Fruit fly (Drosophila melanogaster) whole organism, embryonic: ENCODE measurements around the gene HtrA2.
A peak's percentile ranks its signal among the peaks of the same experiment; 100 is the strongest.

Experiments used
- Antp ChIP-seq: fragments of 200-800 bp; sonication (Bioruptor generic); optimal IDR thresholded peaks from 3 replicates; lab custom pipeline; 2016; ENCODE audit warnings: missing biosample characterization, missing genetic modification characterization
- CG10462 ChIP-seq: fragments of 200-800 bp; sonication (Bioruptor generic); optimal IDR thresholded peaks from 2 replicates; lab custom pipeline; 2016; ENCODE audit warnings: missing biosample characterization, missing genetic modification characterization
- CG10959 ChIP-seq: fragments of 200-800 bp; sonication (Bioruptor generic); IDR thresholded peaks from 2 replicates; pipeline ENCODE4 v1.3.6; 2022; ENCODE audit warnings: missing biosample characterization, missing genetic modification characterization
- CG11695 ChIP-seq: fragments of 200-800 bp; sonication (Bioruptor generic); IDR thresholded peaks from 3 replicates; pipeline ENCODE4 v1.3.6; 2022; ENCODE audit warnings: missing biosample characterization, missing genetic modification characterization
- CG14441 ChIP-seq: fragments of 200-800 bp; sonication (Bioruptor generic); IDR thresholded peaks from 2 replicates; pipeline ENCODE4 v1.3.6; 2022; ENCODE audit warnings: missing biosample characterization, missing genetic modification characterization
- CG14860 ChIP-seq: fragments of 200-800 bp; sonication (Bioruptor generic); IDR thresholded peaks from 3 replicates; pipeline ENCODE4 v1.3.6; 2022; ENCODE audit warnings: missing biosample characterization, missing genetic modification characterization; ENCODE audit not compliant: partially characterized antibody
- CG15514 ChIP-seq: fragments of 200-800 bp; sonication (Bioruptor generic); optimal IDR thresholded peaks from 3 replicates; lab custom pipeline; 2017; ENCODE audit warnings: missing biosample characterization, missing genetic modification characterization, mild to moderate bottlenecking, moderate library complexity, missing genetic modification reagents
- CG1602 ChIP-seq: fragments of 200-800 bp; sonication (Bioruptor generic); optimal IDR thresholded peaks from 3 replicates; lab custom pipeline; 2016; ENCODE audit warnings: missing biosample characterization, missing genetic modification characterization
- CG17328 ChIP-seq: fragments of 200-800 bp; sonication (Bioruptor generic); IDR thresholded peaks from 2 replicates; pipeline ENCODE4 v1.3.6; 2022; ENCODE audit warnings: missing biosample characterization, missing genetic modification characterization
- CG17612 ChIP-seq: fragments of 200-800 bp; sonication (Bioruptor generic); IDR thresholded peaks from 2 replicates; pipeline ENCODE4 v1.3.6; 2022; ENCODE audit warnings: missing biosample characterization, missing genetic modification characterization
- CG18262 ChIP-seq: fragments of 200-800 bp; optimal IDR thresholded peaks from 3 replicates; lab custom pipeline; 2019; ENCODE audit warnings: missing biosample characterization, mild to moderate bottlenecking, missing genetic modification characterization, moderate library complexity
- CG18599 ChIP-seq: fragments of 200-800 bp; sonication (Bioruptor generic); optimal IDR thresholded peaks from 3 replicates; lab custom pipeline; 2017; ENCODE audit warnings: missing biosample characterization, missing genetic modification characterization, mild to moderate bottlenecking, moderate library complexity, missing genetic modification reagents
- CG3065 ChIP-seq: fragments of 200-800 bp; sonication (Bioruptor generic); optimal IDR thresholded peaks from 2 replicates; lab custom pipeline; 2016; ENCODE audit warnings: missing biosample characterization, missing genetic modification characterization
- CG3407 ChIP-seq: fragments of 200-800 bp; sonication (Bioruptor generic); optimal IDR thresholded peaks from 2 replicates; lab custom pipeline; 2018; ENCODE audit warnings: missing biosample characterization, mild to moderate bottlenecking, missing genetic modification characterization
- CG3838 ChIP-seq: fragments of 200-800 bp; sonication (Bioruptor generic); optimal IDR thresholded peaks from 3 replicates; lab custom pipeline; 2016; ENCODE audit warnings: missing biosample characterization, missing genetic modification characterization
- CG3847 ChIP-seq: fragments of 200-800 bp; sonication (Bioruptor generic); IDR thresholded peaks from 2 replicates; pipeline ENCODE4 v1.3.6; 2022; ENCODE audit warnings: missing biosample characterization, missing genetic modification characterization
- CG4854 ChIP-seq: fragments of 200-800 bp; sonication (Bioruptor generic); optimal IDR thresholded peaks from 2 replicates; lab custom pipeline; 2016; ENCODE audit warnings: missing biosample characterization, missing genetic modification characterization, inconsistent platforms
- CG6683 ChIP-seq: fragments of 200-800 bp; sonication (Bioruptor generic); optimal IDR thresholded peaks from 2 replicates; lab custom pipeline; 2017; ENCODE audit warnings: missing biosample characterization, mild to moderate bottlenecking, missing genetic modification characterization, missing genetic modification reagents
- CG6689 ChIP-seq: fragments of 200-800 bp; sonication (Bioruptor generic); IDR thresholded peaks from 2 replicates; pipeline ENCODE4 v1.3.6; 2022; ENCODE audit warnings: missing biosample characterization, missing genetic modification characterization
- CG8359 ChIP-seq: fragments of 200-800 bp; sonication (Bioruptor generic); optimal IDR thresholded peaks from 2 replicates; lab custom pipeline; 2017; ENCODE audit warnings: missing biosample characterization, mild to moderate bottlenecking, missing genetic modification characterization, borderline replicate concordance
- CG8765 ChIP-seq: fragments of 200-800 bp; sonication (Bioruptor generic); IDR thresholded peaks from 2 replicates; pipeline ENCODE4 v1.3.6; 2022; ENCODE audit warnings: missing biosample characterization, missing genetic modification characterization
- CG8924 ChIP-seq: fragments of 200-800 bp; optimal IDR thresholded peaks from 3 replicates; lab custom pipeline; 2019; ENCODE audit warnings: missing biosample characterization, mild to moderate bottlenecking, missing genetic modification characterization, moderate library complexity
- CoRest ChIP-seq: fragments of 200-800 bp; sonication (Bioruptor generic); optimal IDR thresholded peaks from 3 replicates; lab custom pipeline; 2018; ENCODE audit warnings: missing biosample characterization, mild to moderate bottlenecking, missing genetic modification characterization, moderate library complexity
- D19A ChIP-seq: fragments of 200-800 bp; optimal IDR thresholded peaks from 3 replicates; lab custom pipeline; 2019; ENCODE audit warnings: missing biosample characterization, mild to moderate bottlenecking, missing genetic modification characterization, moderate library complexity
- H15 ChIP-seq: fragments of 200-800 bp; sonication (Bioruptor generic); IDR thresholded peaks from 3 replicates; pipeline ENCODE4 v1.3.6; 2022; ENCODE audit warnings: missing biosample characterization, missing genetic modification characterization
- HLH3B ChIP-seq: fragments of 200-800 bp; sonication (Bioruptor generic); IDR thresholded peaks from 2 replicates; pipeline ENCODE4 v1.3.6; 2022; ENCODE audit warnings: missing biosample characterization, missing genetic modification characterization
- HmgD ChIP-seq: fragments of 200-800 bp; sonication (Bioruptor generic); optimal IDR thresholded peaks from 3 replicates; lab custom pipeline; 2016; ENCODE audit warnings: missing biosample characterization, missing genetic modification characterization
- Lpt ChIP-seq: fragments of >200 bp; optimal IDR thresholded peaks from 2 replicates; lab custom pipeline; 2018; ENCODE audit warnings: missing biosample characterization, missing genetic modification characterization
- Ptx1 ChIP-seq: fragments of 200-800 bp; sonication (Bioruptor generic); IDR thresholded peaks from 2 replicates; pipeline ENCODE4 v1.3.6; 2022; ENCODE audit warnings: missing biosample characterization, missing genetic modification characterization
- Sry-β ChIP-seq: fragments of 200-800 bp; sonication (Bioruptor generic); optimal IDR thresholded peaks from 2 replicates; lab custom pipeline; 2018; ENCODE audit warnings: missing biosample characterization, mild to moderate bottlenecking, missing genetic modification characterization, moderate library complexity
- ara ChIP-seq: fragments of 200-800 bp; sonication (Bioruptor generic); IDR thresholded peaks from 2 replicates; pipeline ENCODE4 v1.3.6; 2022; ENCODE audit warnings: missing biosample characterization, missing genetic modification characterization
- bigmax ChIP-seq: fragments of 200-800 bp; sonication (Bioruptor generic); optimal IDR thresholded peaks from 2 replicates; lab custom pipeline; 2018; ENCODE audit warnings: missing biosample characterization, mild to moderate bottlenecking, missing genetic modification characterization
- chn ChIP-seq: fragments of 200-800 bp; sonication (Bioruptor generic); optimal IDR thresholded peaks from 2 replicates; lab custom pipeline; 2016; ENCODE audit warnings: missing biosample characterization, missing genetic modification characterization
- eve ChIP-seq, 2 experiments: fragments of >200 bp; optimal IDR thresholded peaks; 2 replicates each; lab custom pipeline; 2017; ENCODE audit warnings: missing biosample characterization in 2 of 2, missing genetic modification characterization in 2 of 2
- grn ChIP-seq: fragments of 200-800 bp; sonication (Bioruptor generic); optimal IDR thresholded peaks from 3 replicates; lab custom pipeline; 2017; ENCODE audit warnings: missing biosample characterization, missing genetic modification characterization
- gro ChIP-seq: fragments of 200-800 bp; sonication (Bioruptor generic); optimal IDR thresholded peaks from 2 replicates; lab custom pipeline; 2016; ENCODE audit warnings: missing biosample characterization, missing genetic modification characterization
- hkb ChIP-seq, 2 experiments: fragments of 200-800 bp in 1 of 2; fragments of >200 bp in 1 of 2; sonication (Bioruptor generic) in 1 of 2; IDR thresholded peaks in 1 of 2; optimal IDR thresholded peaks in 1 of 2; 2 replicates each; pipeline versions ENCODE4 v1.3.6 to Lab custom; 2017 to 2022; ENCODE audit warnings: missing biosample characterization in 1 of 2, missing genetic modification characterization in 1 of 2
- jigr1 ChIP-seq: fragments of 200-800 bp; sonication (Bioruptor generic); IDR thresholded peaks from 3 replicates; pipeline ENCODE4 v1.3.6; 2022; ENCODE audit warnings: missing biosample characterization, missing genetic modification characterization
- jing ChIP-seq: fragments of 200-800 bp; sonication (Bioruptor generic); optimal IDR thresholded peaks from 2 replicates; lab custom pipeline; 2018; ENCODE audit warnings: missing biosample characterization, mild to moderate bottlenecking, missing genetic modification characterization
- lmd ChIP-seq: fragments of 200-800 bp; sonication (Bioruptor generic); IDR thresholded peaks from 2 replicates; pipeline ENCODE4 v1.3.6; 2022; ENCODE audit warnings: missing biosample characterization, missing genetic modification characterization
- prd ChIP-seq, 3 experiments: fragments of >200 bp in 2 of 3; fragments of 200-800 bp in 1 of 3; sonication (Bioruptor generic) in 1 of 3; optimal IDR thresholded peaks in 2 of 3; IDR thresholded peaks in 1 of 3; 2 replicates in 2 of 3; 3 replicates in 1 of 3; pipeline versions ENCODE4 v1.3.6 to Lab custom; 2017 to 2022; ENCODE audit warnings: missing biosample characterization in 1 of 3, missing genetic modification characterization in 1 of 3
- pros ChIP-seq: fragments of 200-800 bp; sonication (Bioruptor generic); optimal IDR thresholded peaks from 3 replicates; lab custom pipeline; 2019; ENCODE audit warnings: missing biosample characterization, mild to moderate bottlenecking, missing genetic modification characterization, moderate library complexity
- run ChIP-seq: fragments of 200-800 bp; sonication (Bioruptor generic); optimal IDR thresholded peaks from 3 replicates; lab custom pipeline; 2018; ENCODE audit warnings: missing biosample characterization, mild to moderate bottlenecking, missing genetic modification characterization
- scrt ChIP-seq: fragments of 200-800 bp; sonication (Bioruptor generic); optimal IDR thresholded peaks from 2 replicates; lab custom pipeline; 2018; ENCODE audit warnings: missing biosample characterization, mild to moderate bottlenecking, missing genetic modification characterization, moderate library complexity
- sens ChIP-seq: fragments of 200-800 bp; sonication (Bioruptor generic); peaks from one replicate; lab custom pipeline; 2016; ENCODE audit warnings: missing biosample characterization, missing genetic modification characterization
- stc ChIP-seq: fragments of 200-800 bp; sonication (Bioruptor generic); IDR thresholded peaks from 2 replicates; pipeline ENCODE4 v1.3.6; 2022; ENCODE audit warnings: missing biosample characterization, missing genetic modification characterization
- tap ChIP-seq: fragments of 200-800 bp; optimal IDR thresholded peaks from 3 replicates; lab custom pipeline; 2019; ENCODE audit warnings: missing biosample characterization, mild to moderate bottlenecking, missing genetic modification characterization, moderate library complexity
- tio ChIP-seq: fragments of 200-800 bp; sonication (Bioruptor generic); optimal IDR thresholded peaks from 2 replicates; lab custom pipeline; 2017; ENCODE audit warnings: missing biosample characterization, missing genetic modification characterization, inconsistent platforms
- trem ChIP-seq: fragments of 200-800 bp; optimal IDR thresholded peaks from 3 replicates; lab custom pipeline; 2019; ENCODE audit warnings: missing biosample characterization, mild to moderate bottlenecking, missing genetic modification characterization, moderate library complexity
- usp ChIP-seq: fragments of >200 bp; optimal IDR thresholded peaks from 2 replicates; lab custom pipeline; 2017; ENCODE audit warnings: missing biosample characterization, missing genetic modification characterization

HtrA2 gene

dm6 chr3R:14542038-14542437 lies 30.5 kb upstream of the HtrA2 start (continued):
- TF ChIP-seq prd (optimal IDR thresholded peaks at IDR 0.05; lab: Kevin White, UChicago) (no peak), prd (GFP tag; IDR thresholded peaks at IDR 0.05; lab: Robert Waterston, UW) (peak; percentile 39; the same call in 1 of the 3 replicates), CG6689 (GFP tag; lab: Robert Waterston, UW) (0 out of 2 replicates have a peak, but pooled peaks have one; percentile 35), ara (GFP tag; lab: Robert Waterston, UW) (0 out of 2 replicates have a peak, but pooled peaks have one; percentile 32), CG11695 (GFP tag; lab: Robert Waterston, UW) (0 out of 3 replicates have a peak, but pooled peaks have one; percentile 38), CoRest (tag; lab: Kevin White, UChicago) (peak; percentile 16), HLH3B (GFP tag; lab: Robert Waterston, UW) (peak; percentile 21; the same call in 1 of the 2 replicates), lmd (GFP tag; lab: Robert Waterston, UW) (peak; percentile 20; the same call in 1 of the 2 replicates), Sry-β (GFP tag; lab: Kevin White, UChicago) (no peak), CG17328 (GFP tag; lab: Robert Waterston, UW) (peak; percentile 26; the same call in 1 of the 2 replicates), eve (GFP tag; optimal IDR thresholded peaks at IDR 0.05; lab: Kevin White, UChicago) (peak in 1 of 2 experiments; percentile 36), CG3847 (GFP tag; lab: Robert Waterston, UW) (no peak), CG3065 (GFP tag; lab: Kevin White, UChicago) (no peak), jing (GFP tag; lab: Kevin White, UChicago) (no peak), stc (GFP tag; lab: Robert Waterston, UW) (peak; percentile 16; the same call in 1 of the 2 replicates), gro (GFP tag; lab: Kevin White, UChicago) (peak; percentile 17), tap (tag; lab: Kevin White, UChicago) (peak; percentile 19), CG14441 (no peak)

dm6 chr3R:14526657-14527056 lies 15.1 kb upstream of the HtrA2 start:
- TF ChIP-seq CG14860 (GFP tag; lab: Robert Waterston, UW), result no peak
- TF ChIP-seq grn (GFP tag; lab: Kevin White, UChicago), result no peak
- peak; percentile 42 for TF ChIP-seq CG15514 (GFP tag; lab: Kevin White, UChicago)
- no peak for TF ChIP-seq CG8924 (tag; lab: Kevin White, UChicago)
- TF ChIP-seq Antp (GFP tag; lab: Kevin White, UChicago), result no peak
- TF ChIP-seq Lpt (GFP tag; lab: Kevin White, UChicago), result no peak
- no peak for TF ChIP-seq jigr1 (GFP tag; lab: Robert Waterston, UW)
- TF ChIP-seq chn (GFP tag; lab: Kevin White, UChicago), result no peak
- no peak for TF ChIP-seq CG17612 (GFP tag; lab: Robert Waterston, UW)
- TF ChIP-seq pros (GFP tag; lab: Kevin White, UChicago), result no peak
- no peak for TF ChIP-seq hkb (optimal IDR thresholded peaks at IDR 0.05; lab: Kevin White, UChicago)
- no peak for TF ChIP-seq hkb (GFP tag; IDR thresholded peaks at IDR 0.05; lab: Robert Waterston, UW)
- TF ChIP-seq Ptx1, result no peak
- TF ChIP-seq HmgD (GFP tag; lab: Kevin White, UChicago), result no peak
- no peak for TF ChIP-seq CG3838 (GFP tag; lab: Kevin White, UChicago)
- TF ChIP-seq CG10462, result no peak
- no peak for TF ChIP-seq CG6683
- TF ChIP-seq sens (GFP tag; lab: Kevin White, UChicago), result peak; percentile 6
- peak; percentile 10 for TF ChIP-seq CG3407 (GFP tag; lab: Kevin White, UChicago)
- TF ChIP-seq CG4854, result no peak
- no peak for TF ChIP-seq bigmax (GFP tag; lab: Kevin White, UChicago)
- no peak for TF ChIP-seq D19A (tag; lab: Kevin White, UChicago)
- no peak for TF ChIP-seq usp (GFP tag; lab: Kevin White, UChicago)
- peak; percentile 42 for TF ChIP-seq CG18599 (GFP tag; lab: Kevin White, UChicago)
- no peak for TF ChIP-seq CG1602 (GFP tag; lab: Kevin White, UChicago)
- no peak for TF ChIP-seq tio
- peak; percentile 8 for TF ChIP-seq scrt
- no peak for TF ChIP-seq H15
- TF ChIP-seq run (tag; lab: Kevin White, UChicago), result no peak
- TF ChIP-seq CG8359 (GFP tag; lab: Kevin White, UChicago), result no peak
- no peak for TF ChIP-seq CG10959
- TF ChIP-seq CG8765 (GFP tag; lab: Robert Waterston, UW), result no peak
- TF ChIP-seq CG18262 (tag; lab: Kevin White, UChicago), result no peak
- TF ChIP-seq trem (tag; lab: Kevin White, UChicago), result no peak
